Fruit fly (Drosophila melanogaster) Kc167 (cell line): ENCODE results near the gene Idh.

Experiments used
- h ChIP-seq: fragments of >200 bp; optimal IDR thresholded peaks from 3 replicates; lab custom pipeline; 2018; ENCODE audit warnings: missing external identifiers
- insv ChIP-seq: fragments of >200 bp; optimal IDR thresholded peaks from 3 replicates; lab custom pipeline; 2018; ENCODE audit warnings: missing external identifiers
- psq ChIP-seq: fragments of >200 bp; optimal IDR thresholded peaks from 2 replicates; lab custom pipeline; 2017; ENCODE audit warnings: missing external identifiers
- ttk ChIP-seq: sonication (Bioruptor generic); optimal IDR thresholded peaks from 2 replicates; lab custom pipeline; 2017; ENCODE audit warnings: missing external identifiers

- TF ChIP-seq ttk (lab: Kevin White, UChicago) (no peak), psq (lab: Kevin White, UChicago) (no peak), h (lab: Kevin White, UChicago) (no peak), insv (no peak)
Observed at dm6 chr3L:8340264-8341095, 20.2 kb downstream of the Idh start, which contains the start of the genes Prim1 and CG7083.
